Worm (Caenorhabditis elegans): ENCODE results near the gene F44G4.5.
A peak's percentile ranks its signal among the peaks of the same experiment; 100 is the strongest.

The F44G4.5 gene

ce11 chrII:9000331-9000730, at the start of gene F44G4.5:
F44G4.5 (minus strand) TSS chrII:9000431.
- no peak for TF ChIP-seq ceh-13 (GFP tag; optimal IDR thresholded peaks at IDR 0.05)

ce11 chrII:9042059-9042458, 41.8 kb upstream of the F44G4.5 start:
- TF ChIP-seq scrt-1 (GFP tag; IDR thresholded peaks at IDR 0.05): no peak
- TF ChIP-seq tbx-37 (GFP tag; conservative IDR thresholded peaks at IDR 0.05): no peak
- TF ChIP-seq ceh-36 (tag; optimal IDR thresholded peaks at IDR 0.05): no peak
- no peak for TF ChIP-seq hnd-1 (tag; optimal IDR thresholded peaks at IDR 0.05)
- no peak for TF ChIP-seq hmbx-1 (tag; optimal IDR thresholded peaks at IDR 0.05)
- TF ChIP-seq F13C5.2 (tag; optimal IDR thresholded peaks at IDR 0.05): no peak
- no peak for TF ChIP-seq B0310.2 (tag; optimal IDR thresholded peaks at IDR 0.05)
- TF ChIP-seq pes-1 (GFP tag; IDR thresholded peaks at IDR 0.05): no peak
- no peak for TF ChIP-seq ceh-13 (GFP tag; optimal IDR thresholded peaks at IDR 0.05)

- TF ChIP-seq ama-1 (optimal IDR thresholded peaks at IDR 0.05): peak; percentile 16
- no peak for TF ChIP-seq flt-1 (GFP tag; IDR thresholded peaks at IDR 0.05)
Observed at ce11 chrII:9041306-9041705, 41.1 kb upstream of the F44G4.5 start, which contains the start of gene F37B12.3. F37B12.3 (minus strand) TSS chrII:9041406.

ce11 chrII:9038736-9039135, 38.5 kb upstream of the F44G4.5 start:
- no peak for TF ChIP-seq ceh-36 (tag; optimal IDR thresholded peaks at IDR 0.05)
- TF ChIP-seq ets-7 (tag; optimal IDR thresholded peaks at IDR 0.05): no peak
- no peak for TF ChIP-seq F13C5.2 (tag; optimal IDR thresholded peaks at IDR 0.05)
- TF ChIP-seq sea-1 (GFP tag; conservative IDR thresholded peaks at IDR 0.05): no peak
- no peak for TF ChIP-seq ama-1 (optimal IDR thresholded peaks at IDR 0.05)
- TF ChIP-seq pes-1 (GFP tag; IDR thresholded peaks at IDR 0.05): no peak
- TF ChIP-seq tbx-37 (GFP tag; conservative IDR thresholded peaks at IDR 0.05): no peak
- no peak for TF ChIP-seq hmbx-1 (tag; optimal IDR thresholded peaks at IDR 0.05)
- TF ChIP-seq aly-1 (tag; optimal IDR thresholded peaks at IDR 0.05): no peak
- TF ChIP-seq scrt-1 (GFP tag; IDR thresholded peaks at IDR 0.05): no peak
- no peak for TF ChIP-seq hmg-4 (GFP tag; optimal IDR thresholded peaks at IDR 0.05)
- no peak for TF ChIP-seq flt-1 (GFP tag; IDR thresholded peaks at IDR 0.05)
- no peak for TF ChIP-seq tra-4 (tag; optimal IDR thresholded peaks at IDR 0.05)
- TF ChIP-seq tbx-11 (GFP tag; IDR thresholded peaks at IDR 0.05): no peak
- no peak for TF ChIP-seq B0310.2 (tag; optimal IDR thresholded peaks at IDR 0.05)
- no peak for TF ChIP-seq ceh-13 (GFP tag; optimal IDR thresholded peaks at IDR 0.05)
- no peak for TF ChIP-seq hnd-1 (tag; optimal IDR thresholded peaks at IDR 0.05)

ce11 chrII:9038201-9038600, 38.0 kb upstream of the F44G4.5 start, which contains the start of gene gcs-1:
gcs-1 (minus strand) TSS chrII:9038301.
- TF ChIP-seq scrt-1 (GFP tag; IDR thresholded peaks at IDR 0.05): no peak
- no peak for TF ChIP-seq sea-1 (GFP tag; conservative IDR thresholded peaks at IDR 0.05)
- TF ChIP-seq tbx-11 (GFP tag; IDR thresholded peaks at IDR 0.05): no peak
- TF ChIP-seq hmg-4 (GFP tag; optimal IDR thresholded peaks at IDR 0.05): no peak
- no peak for TF ChIP-seq pes-1 (GFP tag; IDR thresholded peaks at IDR 0.05)
- TF ChIP-seq tra-4 (tag; optimal IDR thresholded peaks at IDR 0.05): no peak
- no peak for TF ChIP-seq ceh-36 (tag; optimal IDR thresholded peaks at IDR 0.05)
- TF ChIP-seq ceh-13 (GFP tag; optimal IDR thresholded peaks at IDR 0.05): no peak
- no peak for TF ChIP-seq hmbx-1 (tag; optimal IDR thresholded peaks at IDR 0.05)
- no peak for TF ChIP-seq flt-1 (GFP tag; IDR thresholded peaks at IDR 0.05)
- no peak for TF ChIP-seq ets-7 (tag; optimal IDR thresholded peaks at IDR 0.05)
- no peak for TF ChIP-seq aly-1 (tag; optimal IDR thresholded peaks at IDR 0.05)
- no peak for TF ChIP-seq B0310.2 (tag; optimal IDR thresholded peaks at IDR 0.05)
- no peak for TF ChIP-seq ama-1 (optimal IDR thresholded peaks at IDR 0.05)
- no peak for TF ChIP-seq hnd-1 (tag; optimal IDR thresholded peaks at IDR 0.05)
- no peak for TF ChIP-seq tbx-37 (GFP tag; conservative IDR thresholded peaks at IDR 0.05)
- TF ChIP-seq F13C5.2 (tag; optimal IDR thresholded peaks at IDR 0.05): no peak

ce11 chrII:9033034-9033433, 32.8 kb upstream of the F44G4.5 start:
- TF ChIP-seq B0310.2 (tag; optimal IDR thresholded peaks at IDR 0.05) (no peak), ceh-13 (GFP tag; optimal IDR thresholded peaks at IDR 0.05) (no peak), hmbx-1 (tag; optimal IDR thresholded peaks at IDR 0.05) (no peak), flt-1 (GFP tag; IDR thresholded peaks at IDR 0.05) (no peak)

ce11 chrII:9031891-9032290, 31.7 kb upstream of the F44G4.5 start:
- TF ChIP-seq ceh-13 (GFP tag; optimal IDR thresholded peaks at IDR 0.05) (no peak), ceh-36 (tag; optimal IDR thresholded peaks at IDR 0.05) (no peak), ets-7 (tag; optimal IDR thresholded peaks at IDR 0.05) (no peak), hmg-4 (GFP tag; optimal IDR thresholded peaks at IDR 0.05) (no peak), F13C5.2 (tag; optimal IDR thresholded peaks at IDR 0.05) (no peak), aly-1 (tag; optimal IDR thresholded peaks at IDR 0.05) (no peak), tbx-37 (GFP tag; conservative IDR thresholded peaks at IDR 0.05) (no peak), hnd-1 (tag; optimal IDR thresholded peaks at IDR 0.05) (no peak), tra-4 (tag; optimal IDR thresholded peaks at IDR 0.05) (no peak), pes-1 (GFP tag; IDR thresholded peaks at IDR 0.05) (no peak), B0310.2 (tag; optimal IDR thresholded peaks at IDR 0.05) (no peak), hmbx-1 (tag; optimal IDR thresholded peaks at IDR 0.05) (no peak), ama-1 (optimal IDR thresholded peaks at IDR 0.05) (no peak), scrt-1 (GFP tag; IDR thresholded peaks at IDR 0.05) (no peak), sea-1 (GFP tag; conservative IDR thresholded peaks at IDR 0.05) (no peak), tbx-11 (GFP tag; IDR thresholded peaks at IDR 0.05) (no peak), flt-1 (GFP tag; IDR thresholded peaks at IDR 0.05) (no peak)

- no peak for TF ChIP-seq ceh-36 (tag; optimal IDR thresholded peaks at IDR 0.05)
- TF ChIP-seq aly-1 (tag; optimal IDR thresholded peaks at IDR 0.05): no peak
- TF ChIP-seq ets-7 (tag; optimal IDR thresholded peaks at IDR 0.05): no peak
- no peak for TF ChIP-seq pes-1 (GFP tag; IDR thresholded peaks at IDR 0.05)
- TF ChIP-seq hnd-1 (tag; optimal IDR thresholded peaks at IDR 0.05): no peak
- no peak for TF ChIP-seq sea-1 (GFP tag; conservative IDR thresholded peaks at IDR 0.05)
- no peak for TF ChIP-seq scrt-1 (GFP tag; IDR thresholded peaks at IDR 0.05)
- no peak for TF ChIP-seq tbx-37 (GFP tag; conservative IDR thresholded peaks at IDR 0.05)
- no peak for TF ChIP-seq F13C5.2 (tag; optimal IDR thresholded peaks at IDR 0.05)
Observed at ce11 chrII:9029218-9029672, 29.0 kb upstream of the F44G4.5 start, which contains the start of gene F37B12.1. F37B12.1 (minus strand) TSS chrII:9029268.
